Fruit fly (Drosophila melanogaster) whole organism, embryonic: ENCODE measurements around the gene Cdk7.

Experiments
- Adf1 ChIP-seq: fragments of 200-800 bp; sonication (Bioruptor generic); IDR thresholded peaks from 2 replicates; pipeline ENCODE4 v1.3.6; 2022; ENCODE audit warnings: missing biosample characterization, missing genetic modification characterization
- CG10366 ChIP-seq: fragments of 200-800 bp; sonication (Bioruptor generic); IDR thresholded peaks from 2 replicates; pipeline ENCODE4 v1.3.6; 2022; ENCODE audit warnings: missing biosample characterization, missing genetic modification characterization
- CG10431 ChIP-seq: fragments of 200-800 bp; sonication (Bioruptor generic); optimal IDR thresholded peaks from 3 replicates; lab custom pipeline; 2018; ENCODE audit warnings: missing biosample characterization, mild to moderate bottlenecking, missing genetic modification characterization
- CG13296 ChIP-seq: fragments of 200-800 bp; sonication (Bioruptor generic); optimal IDR thresholded peaks from 3 replicates; lab custom pipeline; 2018; ENCODE audit warnings: missing biosample characterization, mild to moderate bottlenecking, missing genetic modification characterization
- CG13424 ChIP-seq: fragments of 200-800 bp; sonication (Bioruptor generic); optimal IDR thresholded peaks from 2 replicates; lab custom pipeline; 2019; ENCODE audit warnings: missing biosample characterization, mild to moderate bottlenecking, missing genetic modification characterization, moderate library complexity
- CG13775 ChIP-seq: fragments of 200-800 bp; sonication (Bioruptor generic); optimal IDR thresholded peaks from 3 replicates; lab custom pipeline; 2017; ENCODE audit warnings: missing biosample characterization, mild to moderate bottlenecking, missing genetic modification characterization
- CG1529 ChIP-seq: fragments of 200-800 bp; sonication (Bioruptor generic); optimal IDR thresholded peaks from 3 replicates; lab custom pipeline; 2018; ENCODE audit warnings: missing biosample characterization, missing genetic modification characterization
- CG1647 ChIP-seq: fragments of 200-800 bp; sonication (Bioruptor generic); optimal IDR thresholded peaks from 3 replicates; lab custom pipeline; 2016; ENCODE audit warnings: missing biosample characterization, missing genetic modification characterization
- CG16863 ChIP-seq: fragments of 200-800 bp; sonication (Bioruptor generic); optimal IDR thresholded peaks from 3 replicates; lab custom pipeline; 2016; ENCODE audit warnings: missing biosample characterization, missing genetic modification characterization
- CG17186 ChIP-seq: fragments of 200-800 bp; sonication (Bioruptor generic); optimal IDR thresholded peaks from 3 replicates; lab custom pipeline; 2017; ENCODE audit warnings: missing biosample characterization, missing genetic modification reagents, missing genetic modification characterization
- CG18764 ChIP-seq: fragments of 200-800 bp; sonication (Bioruptor generic); optimal IDR thresholded peaks from 3 replicates; lab custom pipeline; 2016; ENCODE audit warnings: missing biosample characterization, missing genetic modification characterization
- CG2202 ChIP-seq: fragments of 200-800 bp; sonication (Bioruptor generic); optimal IDR thresholded peaks from 2 replicates; lab custom pipeline; 2018; ENCODE audit warnings: missing biosample characterization, mild to moderate bottlenecking, missing genetic modification characterization
- CG30431 ChIP-seq: fragments of 200-800 bp; sonication (Bioruptor generic); optimal IDR thresholded peaks from 2 replicates; lab custom pipeline; 2017; ENCODE audit warnings: missing biosample characterization, missing genetic modification characterization
- CG31224 ChIP-seq: fragments of 200-800 bp; sonication (Bioruptor generic); IDR thresholded peaks from 2 replicates; pipeline ENCODE4 v1.3.6; 2022; ENCODE audit warnings: missing biosample characterization, missing genetic modification characterization
- CG31388 ChIP-seq: fragments of 200-800 bp; sonication (Bioruptor generic); optimal IDR thresholded peaks from 2 replicates; lab custom pipeline; 2016; ENCODE audit warnings: missing biosample characterization, missing genetic modification characterization
- CG33213 ChIP-seq: fragments of 200-800 bp; sonication (Bioruptor generic); optimal IDR thresholded peaks from 3 replicates; lab custom pipeline; 2016; ENCODE audit warnings: missing biosample characterization, missing genetic modification characterization
- CG42726 ChIP-seq: fragments of 200-800 bp; sonication (Bioruptor generic); IDR thresholded peaks from 2 replicates; pipeline ENCODE4 v1.3.6; 2022; ENCODE audit warnings: missing biosample characterization, missing genetic modification characterization; ENCODE audit not compliant: partially characterized antibody
- CG4424 ChIP-seq: fragments of 200-800 bp; sonication (Bioruptor generic); optimal IDR thresholded peaks from 3 replicates; lab custom pipeline; 2016; ENCODE audit warnings: missing biosample characterization, missing genetic modification characterization
- CG4820 ChIP-seq: fragments of 200-800 bp; sonication (Bioruptor generic); optimal IDR thresholded peaks from 3 replicates; lab custom pipeline; 2016; ENCODE audit warnings: missing biosample characterization, missing genetic modification characterization
- CG5245 ChIP-seq: fragments of 200-800 bp; sonication (Bioruptor generic); optimal IDR thresholded peaks from 3 replicates; lab custom pipeline; 2016; ENCODE audit warnings: missing biosample characterization, missing genetic modification characterization
- CG6765 ChIP-seq: fragments of 200-800 bp; sonication (Bioruptor generic); optimal IDR thresholded peaks from 3 replicates; lab custom pipeline; 2017; ENCODE audit warnings: missing biosample characterization, mild to moderate bottlenecking, missing genetic modification characterization
- CG7928 ChIP-seq: fragments of 200-800 bp; sonication (Bioruptor generic); optimal IDR thresholded peaks from 2 replicates; lab custom pipeline; 2017; ENCODE audit warnings: missing biosample characterization, mild to moderate bottlenecking, missing genetic modification characterization
- CG8478 ChIP-seq: fragments of >200 bp; optimal IDR thresholded peaks from 2 replicates; lab custom pipeline; 2018
- HLHmδ ChIP-seq: fragments of 200-800 bp; sonication (Bioruptor generic); optimal IDR thresholded peaks from 2 replicates; lab custom pipeline; 2018; ENCODE audit warnings: missing biosample characterization, mild to moderate bottlenecking, missing genetic modification characterization, moderate library complexity
- Lhr ChIP-seq: fragments of 200-800 bp; sonication (Bioruptor generic); optimal IDR thresholded peaks from 3 replicates; lab custom pipeline; 2017; ENCODE audit warnings: mild to moderate bottlenecking, missing biosample characterization, missing genetic modification reagents, missing genetic modification characterization
- MBD-R2 ChIP-seq: fragments of 200-800 bp; sonication (Bioruptor generic); IDR thresholded peaks from 2 replicates; pipeline ENCODE4 v1.3.6; 2022; ENCODE audit warnings: missing biosample characterization, missing genetic modification characterization
- Meics ChIP-seq: fragments of 200-800 bp; sonication (Bioruptor generic); optimal IDR thresholded peaks from 2 replicates; lab custom pipeline; 2017; ENCODE audit warnings: missing biosample characterization, mild to moderate bottlenecking, missing genetic modification characterization
- PHDP ChIP-seq: fragments of 200-800 bp; sonication (Bioruptor generic); optimal IDR thresholded peaks from 3 replicates; lab custom pipeline; 2018; ENCODE audit warnings: missing biosample characterization, mild to moderate bottlenecking, missing genetic modification characterization, moderate library complexity
- Rx ChIP-seq: fragments of 200-800 bp; sonication (Bioruptor generic); IDR thresholded peaks from 2 replicates; pipeline ENCODE4 v1.3.6; 2022; ENCODE audit warnings: missing biosample characterization, missing genetic modification characterization
- Sry-β ChIP-seq: fragments of 200-800 bp; sonication (Bioruptor generic); optimal IDR thresholded peaks from 2 replicates; lab custom pipeline; 2018; ENCODE audit warnings: missing biosample characterization, mild to moderate bottlenecking, missing genetic modification characterization, moderate library complexity
- al ChIP-seq: fragments of 200-800 bp; sonication (Bioruptor generic); IDR thresholded peaks from 2 replicates; pipeline ENCODE4 v1.3.6; 2022; ENCODE audit warnings: missing biosample characterization, missing genetic modification characterization
- cas ChIP-seq: fragments of 200-800 bp; sonication (Bioruptor generic); IDR thresholded peaks from 2 replicates; pipeline ENCODE4 v1.3.6; 2022; ENCODE audit warnings: missing biosample characterization, missing genetic modification characterization
- cato ChIP-seq: fragments of 200-800 bp; sonication (Bioruptor generic); optimal IDR thresholded peaks from 2 replicates; lab custom pipeline; 2016; ENCODE audit warnings: missing biosample characterization, missing genetic modification characterization, borderline replicate concordance
- ci ChIP-seq: fragments of 200-800 bp; sonication (Bioruptor generic); IDR thresholded peaks from 3 replicates; pipeline ENCODE4 v1.3.6; 2022; ENCODE audit warnings: missing biosample characterization, missing genetic modification characterization
- crp ChIP-seq, 2 experiments: fragments of 200-800 bp; sonication (Bioruptor generic); optimal IDR thresholded peaks; 2 replicates in 1 of 2; 3 replicates in 1 of 2; lab custom pipeline; 2017; ENCODE audit warnings: missing biosample characterization in 2 of 2, missing genetic modification characterization in 2 of 2, mild to moderate bottlenecking in 1 of 2, moderate library complexity in 1 of 2
- da ChIP-seq: fragments of 200-800 bp; sonication (Bioruptor generic); optimal IDR thresholded peaks from 2 replicates; lab custom pipeline; 2016; ENCODE audit warnings: missing biosample characterization, missing genetic modification characterization
- fd102C ChIP-seq: fragments of 200-800 bp; sonication (Bioruptor generic); optimal IDR thresholded peaks from 2 replicates; lab custom pipeline; 2018; ENCODE audit warnings: missing biosample characterization, mild to moderate bottlenecking, missing genetic modification characterization, moderate library complexity
- fru ChIP-seq: fragments of >200 bp; optimal IDR thresholded peaks from 2 replicates; lab custom pipeline; 2017
- gcm2 ChIP-seq: fragments of 200-800 bp; sonication (Bioruptor generic); optimal IDR thresholded peaks from 2 replicates; lab custom pipeline; 2016; ENCODE audit warnings: missing biosample characterization, missing genetic modification characterization
- gfzf ChIP-seq: fragments of 200-800 bp; sonication (Bioruptor generic); optimal IDR thresholded peaks from 2 replicates; lab custom pipeline; 2016; ENCODE audit warnings: missing biosample characterization, mild to moderate bottlenecking, missing genetic modification characterization, moderate library complexity
- hth ChIP-seq: fragments of >200 bp; optimal IDR thresholded peaks from 2 replicates; lab custom pipeline; 2017; ENCODE audit warnings: inconsistent platforms
- kah ChIP-seq: fragments of 200-800 bp; sonication (Bioruptor generic); optimal IDR thresholded peaks from 2 replicates; lab custom pipeline; 2018; ENCODE audit warnings: missing biosample characterization, mild to moderate bottlenecking, missing genetic modification characterization
- ken ChIP-seq: fragments of 200-800 bp; sonication (Bioruptor generic); IDR thresholded peaks from 3 replicates; pipeline ENCODE4 v1.3.6; 2022; ENCODE audit warnings: missing biosample characterization, missing genetic modification characterization
- lmd ChIP-seq: fragments of 200-800 bp; sonication (Bioruptor generic); IDR thresholded peaks from 2 replicates; pipeline ENCODE4 v1.3.6; 2022; ENCODE audit warnings: missing biosample characterization, missing genetic modification characterization
- ro ChIP-seq: fragments of 200-800 bp; sonication (Bioruptor generic); IDR thresholded peaks from 2 replicates; pipeline ENCODE4 v1.3.6; 2022; ENCODE audit warnings: missing biosample characterization, missing genetic modification characterization
- sc ChIP-seq, 3 experiments: fragments of >200 bp in 2 of 3; fragments of 200-800 bp in 1 of 3; sonication (Bioruptor generic) in 1 of 3; optimal IDR thresholded peaks; 2 replicates in 2 of 3; 3 replicates in 1 of 3; lab custom pipeline; 2017; ENCODE audit warnings: mild to moderate bottlenecking in 1 of 3, missing biosample characterization in 1 of 3, missing genetic modification characterization in 1 of 3, missing genetic modification reagents in 1 of 3
- sna ChIP-seq: fragments of 200-800 bp; sonication (Bioruptor generic); IDR thresholded peaks from 2 replicates; pipeline ENCODE4 v1.3.6; 2022; ENCODE audit warnings: missing biosample characterization, missing genetic modification characterization; ENCODE audit not compliant: partially characterized antibody
- tin ChIP-seq: fragments of 200-800 bp; sonication (Bioruptor generic); optimal IDR thresholded peaks from 3 replicates; lab custom pipeline; 2016; ENCODE audit warnings: missing biosample characterization, missing genetic modification characterization
- zen ChIP-seq: fragments of 200-800 bp; sonication (Bioruptor generic); optimal IDR thresholded peaks from 3 replicates; lab custom pipeline; 2018; ENCODE audit warnings: missing biosample characterization, mild to moderate bottlenecking, missing genetic modification characterization, moderate library complexity
- zen2 ChIP-seq: fragments of 200-800 bp; sonication (Bioruptor generic); IDR thresholded peaks from 3 replicates; pipeline ENCODE4 v1.3.6; 2022; ENCODE audit warnings: missing biosample characterization, missing genetic modification characterization; ENCODE audit not compliant: partially characterized antibody
- zf30C ChIP-seq: fragments of 200-800 bp; sonication (Bioruptor generic); optimal IDR thresholded peaks from 3 replicates; lab custom pipeline; 2018; ENCODE audit warnings: missing biosample characterization, mild to moderate bottlenecking, missing genetic modification characterization
- zfh2 ChIP-seq: fragments of 200-800 bp; sonication (Bioruptor generic); optimal IDR thresholded peaks from 2 replicates; lab custom pipeline; 2016; ENCODE audit warnings: missing biosample characterization, missing genetic modification characterization

Cdk7 gene

dm6 chrX:5286513-5286912 lies 22.3 kb downstream of the Cdk7 start (continued):
- TF ChIP-seq fd102C (GFP tag; lab: Kevin White, UChicago) (no peak), CG8478 (lab: Kevin White, UChicago) (no peak), Meics (GFP tag; lab: Kevin White, UChicago) (no peak), da (GFP tag; lab: Kevin White, UChicago) (no peak), MBD-R2 (no peak), zen (tag; lab: Kevin White, UChicago) (no peak), CG30431 (GFP tag; lab: Kevin White, UChicago) (no peak), zf30C (GFP tag; lab: Kevin White, UChicago) (no peak), CG6765 (GFP tag; lab: Kevin White, UChicago) (no peak), Rx (no peak), kah (GFP tag; lab: Kevin White, UChicago) (no peak), lmd (0 out of 2 replicates have a peak, but pooled peaks have one; percentile 16), tin (GFP tag; lab: Kevin White, UChicago) (peak; percentile 28), CG17186 (GFP tag; lab: Kevin White, UChicago) (no peak), gfzf (GFP tag; lab: Kevin White, UChicago) (no peak), zfh2 (GFP tag; lab: Kevin White, UChicago) (no peak), zen2 (GFP tag; lab: Robert Waterston, UW) (no peak), al (GFP tag; lab: Robert Waterston, UW) (no peak), CG18764 (GFP tag; lab: Kevin White, UChicago) (no peak), CG4820 (GFP tag; lab: Kevin White, UChicago) (peak; percentile 17), CG1647 (GFP tag; lab: Kevin White, UChicago) (no peak), CG10431 (GFP tag; lab: Kevin White, UChicago) (no peak), CG16863 (GFP tag; lab: Kevin White, UChicago) (no peak), CG10366 (GFP tag; lab: Robert Waterston, UW) (peak; percentile 18; the same call in 1 of the 2 replicates), Lhr (GFP tag; lab: Kevin White, UChicago) (no peak), CG13775 (GFP tag; lab: Kevin White, UChicago) (no peak), cas (GFP tag; lab: Robert Waterston, UW) (no peak), Sry-β (GFP tag; lab: Kevin White, UChicago) (no peak), CG13296 (no peak), HLHmδ (no peak), CG31224 (GFP tag; lab: Robert Waterston, UW) (no peak), CG2202 (tag; lab: Kevin White, UChicago) (no peak), hth (lab: Kevin White, UChicago) (no peak), Adf1 (no peak), gcm2 (GFP tag; lab: Kevin White, UChicago) (no peak), ken (GFP tag; lab: Robert Waterston, UW) (no peak), CG7928 (GFP tag; lab: Kevin White, UChicago) (no peak), CG5245 (peak; percentile 3), sna (GFP tag; lab: Robert Waterston, UW) (no peak), PHDP (tag; lab: Kevin White, UChicago) (no peak), CG33213 (GFP tag; lab: Kevin White, UChicago) (no peak), ci (GFP tag; lab: Robert Waterston, UW) (no peak), fru (lab: Kevin White, UChicago) (no peak), crp (GFP tag; optimal IDR thresholded peaks at IDR 0.05; lab: Kevin White, UChicago) (no peak), ro (GFP tag; lab: Robert Waterston, UW) (no peak), CG13424 (tag; lab: Kevin White, UChicago) (no peak), sc (optimal IDR thresholded peaks at IDR 0.05; lab: Kevin White, UChicago) (no peak), sc (GFP tag; optimal IDR thresholded peaks at IDR 0.05; lab: Kevin White, UChicago) (no peak), CG4424 (peak; percentile 36), CG42726 (GFP tag; lab: Robert Waterston, UW) (no peak), CG1529 (GFP tag; lab: Kevin White, UChicago) (no peak), cato (no peak), CG31388 (GFP tag; lab: Kevin White, UChicago) (no peak)
